Fruit fly (Drosophila melanogaster) whole organism: ENCODE results near the gene CG32573.

Experiments used
- CG8478 ChIP-seq: fragments of >200 bp; optimal IDR thresholded peaks from 2 replicates; lab custom pipeline; 2018; ENCODE audit warnings: inconsistent platforms
- Dll ChIP-seq: fragments of >200 bp; optimal IDR thresholded peaks from 2 replicates; lab custom pipeline; 2017
- psq ChIP-seq: fragments of >200 bp; optimal IDR thresholded peaks from 2 replicates; lab custom pipeline; 2017

DNA sequence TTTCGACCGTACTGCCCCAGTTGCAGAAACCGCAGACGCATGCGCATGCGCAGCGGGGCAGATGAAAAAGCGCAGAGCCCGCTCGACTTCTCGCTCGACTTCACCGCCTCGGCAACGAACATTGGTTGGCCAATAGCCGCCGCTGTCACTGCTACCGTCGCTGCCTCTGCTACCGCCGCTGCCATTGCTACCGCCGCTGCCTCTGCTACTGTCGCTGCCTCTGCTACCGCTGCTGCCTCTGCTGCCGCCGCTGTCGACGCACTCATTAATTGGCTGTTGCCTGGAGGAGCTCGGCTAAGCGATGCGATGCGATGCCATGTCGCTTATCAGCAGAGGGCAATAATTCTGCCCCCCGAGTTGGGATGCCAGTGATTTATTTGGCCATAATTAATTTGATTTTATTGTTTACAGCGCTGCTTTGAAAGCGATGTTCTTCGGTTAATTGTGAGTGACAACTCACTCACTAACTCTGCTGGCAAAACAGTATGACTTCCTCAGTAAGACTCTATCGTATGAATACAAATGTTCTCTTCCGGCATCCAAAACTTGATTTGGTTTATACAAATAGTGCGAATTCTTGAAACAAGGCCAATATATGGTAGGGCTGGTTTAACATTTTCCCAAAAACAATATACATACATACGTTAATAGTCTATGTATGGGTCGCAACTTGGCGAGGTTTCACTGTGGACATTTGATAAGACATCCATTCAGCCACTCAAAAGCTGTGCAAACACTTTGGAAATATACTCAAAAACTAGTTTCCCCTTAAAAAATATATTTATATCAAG lies 19.7 kb downstream of the CG32573 start:
- TF ChIP-seq Dll (no peak), psq (lab: Kevin White, UChicago) (no peak), CG8478 (lab: Kevin White, UChicago) (no peak)
